Worm (Caenorhabditis elegans) whole organism, late embryonic: ENCODE results near the gene F37C4.4.

ENCODE experiments used
- C08G9.2 ChIP-seq: sonication (generic microtip); optimal IDR thresholded peaks from 2 replicates; lab custom pipeline; 2016; ENCODE audit warnings: mild to moderate bottlenecking, missing genetic modification characterization, moderate library complexity, missing compliant biosample characterization
- ama-1 ChIP-seq: fragments of 150-350 bp; optimal IDR thresholded peaks from 2 replicates; lab custom pipeline; 2014
- ceh-18 ChIP-seq: sonication (generic microtip); optimal IDR thresholded peaks from 2 replicates; lab custom pipeline; 2016; ENCODE audit warnings: missing genetic modification characterization, missing compliant biosample characterization
- ceh-24 ChIP-seq: sonication (generic microtip); optimal IDR thresholded peaks from 2 replicates; lab custom pipeline; 2016; ENCODE audit warnings: mild to moderate bottlenecking, missing genetic modification characterization, missing compliant biosample characterization
- ceh-9 ChIP-seq: sonication (generic microtip); optimal IDR thresholded peaks from 2 replicates; lab custom pipeline; 2016; ENCODE audit warnings: mild to moderate bottlenecking, missing genetic modification characterization, inconsistent platforms, missing compliant biosample characterization
- fkh-10 ChIP-seq: fragments of 150-350 bp; optimal IDR thresholded peaks from 2 replicates; lab custom pipeline; 2014; ENCODE audit warnings: missing biosample characterization, missing genetic modification reagents, missing genetic modification characterization
- gmeb-2 ChIP-seq: sonication (generic microtip); optimal IDR thresholded peaks from 2 replicates; lab custom pipeline; 2016; ENCODE audit warnings: missing genetic modification characterization, inconsistent platforms, missing compliant biosample characterization
- lin-11 ChIP-seq: fragments of 200-800 bp; sonication (Bioruptor generic); optimal IDR thresholded peaks from 2 replicates; lab custom pipeline; 2018; ENCODE audit warnings: mild to moderate bottlenecking, missing genetic modification characterization, missing compliant biosample characterization
- madf-2 ChIP-seq: sonication (generic microtip); optimal IDR thresholded peaks from 2 replicates; lab custom pipeline; 2017; ENCODE audit warnings: missing genetic modification characterization, missing compliant biosample characterization
- pag-3 ChIP-seq: sonication (generic microtip); optimal IDR thresholded peaks from 2 replicates; lab custom pipeline; 2016; ENCODE audit warnings: missing compliant biosample characterization, missing genetic modification characterization, borderline replicate concordance
- pqm-1 ChIP-seq: sonication (generic microtip); optimal IDR thresholded peaks from 2 replicates; lab custom pipeline; 2016; ENCODE audit warnings: missing genetic modification characterization, missing compliant biosample characterization
- tbx-2 ChIP-seq: sonication (generic microtip); optimal IDR thresholded peaks from 2 replicates; lab custom pipeline; 2016; ENCODE audit warnings: missing genetic modification characterization, missing compliant biosample characterization
- unc-55 ChIP-seq: sonication (generic microtip); optimal IDR thresholded peaks from 2 replicates; lab custom pipeline; 2017; ENCODE audit warnings: missing biosample characterization, missing genetic modification reagents, missing genetic modification characterization

ce11 chrIV:3821554-3821953, 45.6 kb upstream of the F37C4.4 start:
- TF ChIP-seq lin-11 (tag; lab: Kevin White, UChicago) (no peak), fkh-10 (GFP tag; lab: Kevin White, UChicago) (no peak), madf-2 (tag; lab: Kevin White, UChicago) (no peak), pag-3 (tag; lab: Kevin White, UChicago) (no peak), gmeb-2 (tag; lab: Kevin White, UChicago) (no peak), ceh-18 (no peak), pqm-1 (tag; lab: Kevin White, UChicago) (no peak), ceh-9 (tag; lab: Kevin White, UChicago) (no peak), ama-1 (lab: Kevin White, UChicago) (no peak), C08G9.2 (no peak), ceh-24 (no peak), tbx-2 (no peak), unc-55 (no peak)
